Fruit fly (Drosophila melanogaster): ENCODE data around the gene CG31820.

CG31820 gene

dm6 chr2L:16006179-16006578 lies at the start of gene CG31820:
CG31820 (minus strand) TSS chr2L:16006279.
- TF ChIP-seq ttk (optimal IDR thresholded peaks at IDR 0.05) (no peak), psq (optimal IDR thresholded peaks at IDR 0.05) (no peak), insv (optimal IDR thresholded peaks at IDR 0.05) (no peak), h (optimal IDR thresholded peaks at IDR 0.05) (no peak), Sin3A (optimal IDR thresholded peaks at IDR 0.05) (no peak), Myc (optimal IDR thresholded peaks at IDR 0.05) (no peak)

dm6 chr2L:16049647-16050046 lies 43.6 kb upstream of the CG31820 start, which contains the start of gene beat-Ia:
beat-Ia (plus strand) TSS chr2L:16049965.
- TF ChIP-seq Sin3A (optimal IDR thresholded peaks at IDR 0.05) (no peak), insv (optimal IDR thresholded peaks at IDR 0.05) (no peak), psq (optimal IDR thresholded peaks at IDR 0.05) (no peak), ttk (optimal IDR thresholded peaks at IDR 0.05) (no peak), h (optimal IDR thresholded peaks at IDR 0.05) (no peak), Myc (optimal IDR thresholded peaks at IDR 0.05) (no peak)

DNA sequence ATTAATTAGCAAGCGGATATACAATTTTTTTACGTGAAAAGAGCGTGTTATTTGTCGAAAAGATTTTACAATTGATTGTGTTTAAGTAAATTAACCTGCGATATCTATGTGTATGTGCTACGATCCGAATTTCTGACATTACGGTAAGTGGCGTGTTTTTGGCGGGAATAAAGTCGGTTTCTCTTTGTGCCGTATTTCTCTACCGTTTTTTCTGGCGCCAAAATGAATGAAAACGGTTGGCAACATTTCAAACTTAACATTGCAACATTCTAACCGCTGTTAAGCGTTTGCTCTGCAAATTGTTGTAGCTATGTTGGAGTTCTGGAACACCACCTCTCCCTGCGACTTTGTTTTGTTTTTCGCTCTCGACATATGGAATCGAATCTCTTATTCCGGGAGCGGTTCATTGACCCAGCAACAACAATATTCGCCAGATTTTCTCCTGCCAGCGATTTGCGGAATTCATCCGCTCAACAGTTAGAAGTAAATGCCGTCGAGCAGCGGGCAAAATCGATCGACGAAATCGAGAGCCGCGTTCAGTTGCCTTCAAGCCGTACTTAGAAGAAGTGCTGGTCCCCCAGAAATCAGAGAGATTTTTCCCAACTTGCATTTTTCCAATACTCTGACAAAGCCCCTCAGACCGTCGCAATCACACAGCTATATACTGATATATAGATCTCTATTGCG lies 36.4 kb upstream of the CG31820 start:
- TF ChIP-seq insv (optimal IDR thresholded peaks at IDR 0.05) (no peak), Sin3A (optimal IDR thresholded peaks at IDR 0.05) (no peak), ttk (optimal IDR thresholded peaks at IDR 0.05) (no peak), Myc (optimal IDR thresholded peaks at IDR 0.05) (no peak), psq (optimal IDR thresholded peaks at IDR 0.05) (no peak), h (optimal IDR thresholded peaks at IDR 0.05) (no peak)

dm6 chr2L:16041727-16042126 lies 35.6 kb upstream of the CG31820 start, which contains the start of the genes BicC and CG45084:
BicC (plus strand) TSS chr2L:16042047.
CG45084 (plus strand) TSS chr2L:16042047.
- TF ChIP-seq ttk (optimal IDR thresholded peaks at IDR 0.05) (no peak), h (optimal IDR thresholded peaks at IDR 0.05) (no peak), Sin3A (optimal IDR thresholded peaks at IDR 0.05) (no peak), Myc (optimal IDR thresholded peaks at IDR 0.05) (no peak), insv (optimal IDR thresholded peaks at IDR 0.05) (no peak), psq (optimal IDR thresholded peaks at IDR 0.05) (no peak)

- no peak for TF ChIP-seq ttk (optimal IDR thresholded peaks at IDR 0.05)
- TF ChIP-seq insv (optimal IDR thresholded peaks at IDR 0.05): no peak
- TF ChIP-seq Myc (optimal IDR thresholded peaks at IDR 0.05): no peak
- no peak for TF ChIP-seq Sin3A (optimal IDR thresholded peaks at IDR 0.05)
- TF ChIP-seq psq (optimal IDR thresholded peaks at IDR 0.05): no peak
- no peak for TF ChIP-seq h (optimal IDR thresholded peaks at IDR 0.05)
Observed at dm6 chr2L:16040255-16040654, 34.2 kb upstream of the CG31820 start.

- no peak for TF ChIP-seq ttk (optimal IDR thresholded peaks at IDR 0.05)
- TF ChIP-seq insv (optimal IDR thresholded peaks at IDR 0.05): no peak
- TF ChIP-seq psq (optimal IDR thresholded peaks at IDR 0.05): no peak
- TF ChIP-seq h (optimal IDR thresholded peaks at IDR 0.05): no peak
- TF ChIP-seq Sin3A (optimal IDR thresholded peaks at IDR 0.05): no peak
- TF ChIP-seq Myc (optimal IDR thresholded peaks at IDR 0.05): no peak
Observed at dm6 chr2L:16026693-16027092, 20.6 kb upstream of the CG31820 start.

DNA sequence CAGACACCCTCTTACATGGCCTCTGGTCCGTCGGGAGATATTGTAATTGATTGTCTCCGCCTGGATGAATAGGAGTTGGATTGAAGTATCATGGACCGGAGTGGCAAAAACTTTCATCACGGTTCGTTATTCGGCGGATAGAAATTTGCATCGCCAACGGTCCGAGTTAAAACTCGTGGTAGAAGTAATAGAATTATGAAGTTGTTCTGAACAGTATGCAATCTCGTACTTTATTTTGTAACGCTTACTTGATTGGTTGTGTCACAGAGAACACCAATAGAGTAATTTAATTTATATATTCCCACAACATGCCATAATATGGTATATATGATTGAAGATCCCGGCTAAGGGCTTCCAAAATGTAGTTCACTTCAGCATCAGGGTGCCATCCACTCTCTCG lies 2.1 kb downstream of the CG31820 start, which contains the start of the genes CG13245 and CG43816:
Gene CG13245 (plus strand): TSS at position 301 of the 400 bp plus-strand sequence.
Gene CG43816 (plus strand): TSS at position 301 of the 400 bp plus-strand sequence.
- no peak for TF ChIP-seq psq (optimal IDR thresholded peaks at IDR 0.05)
- TF ChIP-seq h (optimal IDR thresholded peaks at IDR 0.05): no peak
- no peak for TF ChIP-seq insv (optimal IDR thresholded peaks at IDR 0.05)
- no peak for TF ChIP-seq ttk (optimal IDR thresholded peaks at IDR 0.05)
- no peak for TF ChIP-seq Sin3A (optimal IDR thresholded peaks at IDR 0.05)
- TF ChIP-seq Myc (optimal IDR thresholded peaks at IDR 0.05): no peak

dm6 chr2L:16003541-16003940 lies 2.5 kb downstream of the CG31820 start, which contains the start of gene CG34167:
CG34167 (minus strand) TSS chr2L:16003641.
- no peak for TF ChIP-seq h (optimal IDR thresholded peaks at IDR 0.05)
- no peak for TF ChIP-seq psq (optimal IDR thresholded peaks at IDR 0.05)
- TF ChIP-seq Myc (optimal IDR thresholded peaks at IDR 0.05): no peak

dm6 chr2L:16000199-16000598 lies 5.9 kb downstream of the CG31820 start, which contains the start of gene beat-Ic:
beat-Ic (plus strand) TSS chr2L:16000291.
- no peak for TF ChIP-seq ttk (optimal IDR thresholded peaks at IDR 0.05)
- TF ChIP-seq insv (optimal IDR thresholded peaks at IDR 0.05): no peak
- TF ChIP-seq Myc (optimal IDR thresholded peaks at IDR 0.05): no peak
- no peak for TF ChIP-seq psq (optimal IDR thresholded peaks at IDR 0.05)
- no peak for TF ChIP-seq Sin3A (optimal IDR thresholded peaks at IDR 0.05)
- no peak for TF ChIP-seq h (optimal IDR thresholded peaks at IDR 0.05)

DNA sequence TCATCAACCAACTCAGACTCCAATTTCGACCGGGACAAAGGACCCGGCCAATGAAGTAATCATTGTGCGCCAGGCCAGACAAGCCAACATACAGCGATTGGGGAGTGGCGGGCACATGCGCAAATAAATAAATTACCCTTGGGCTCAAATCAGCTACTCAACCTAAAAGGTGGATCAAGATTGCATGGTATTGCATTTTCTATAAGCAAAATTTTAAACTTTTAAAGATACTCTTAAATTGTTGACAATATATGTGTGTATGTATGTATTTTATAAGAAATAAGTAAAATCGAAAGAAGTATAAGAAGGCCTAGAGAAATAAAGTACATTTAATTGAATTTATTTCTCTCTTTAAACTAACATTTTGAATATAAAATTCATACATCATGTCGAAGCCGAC lies 26.9 kb downstream of the CG31820 start, which contains the start of gene CG10839:
Gene CG10839 (plus strand): TSS at position 301 of the 400 bp plus-strand sequence.
- TF ChIP-seq ttk (optimal IDR thresholded peaks at IDR 0.05) (no peak), Sin3A (optimal IDR thresholded peaks at IDR 0.05) (no peak), insv (optimal IDR thresholded peaks at IDR 0.05) (no peak), h (optimal IDR thresholded peaks at IDR 0.05) (no peak), psq (optimal IDR thresholded peaks at IDR 0.05) (no peak), Myc (optimal IDR thresholded peaks at IDR 0.05) (no peak)

DNA sequence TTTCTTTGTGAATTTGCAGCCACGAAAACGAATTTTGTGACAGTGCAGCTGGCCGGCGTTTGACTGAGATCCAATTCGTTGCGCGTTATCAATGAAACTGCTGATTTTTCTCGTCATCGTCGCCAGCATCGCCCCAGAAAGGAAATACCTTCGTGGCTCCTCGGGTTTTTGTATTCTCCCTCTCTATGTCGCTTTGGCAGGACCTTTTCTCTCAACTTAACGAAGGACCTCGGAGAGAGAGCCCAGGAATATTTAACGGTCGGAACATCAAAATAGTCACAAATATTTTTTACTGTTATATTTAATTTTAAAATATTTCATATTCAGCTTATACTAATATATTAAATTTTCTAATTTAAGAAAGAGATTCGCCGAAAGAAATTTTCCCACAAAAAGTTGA lies 43.7 kb downstream of the CG31820 start, which contains the start of gene beat-Ib:
Gene beat-Ib (minus strand): TSS at position 101 of the 400 bp plus-strand sequence.
- TF ChIP-seq insv (optimal IDR thresholded peaks at IDR 0.05): no peak
- TF ChIP-seq ttk (optimal IDR thresholded peaks at IDR 0.05): no peak
- no peak for TF ChIP-seq h (optimal IDR thresholded peaks at IDR 0.05)
- TF ChIP-seq Sin3A (optimal IDR thresholded peaks at IDR 0.05): no peak
- TF ChIP-seq Myc (optimal IDR thresholded peaks at IDR 0.05): no peak

- TF ChIP-seq insv (optimal IDR thresholded peaks at IDR 0.05) (no peak), Sin3A (optimal IDR thresholded peaks at IDR 0.05) (no peak), psq (optimal IDR thresholded peaks at IDR 0.05) (no peak), ttk (optimal IDR thresholded peaks at IDR 0.05) (no peak), Myc (optimal IDR thresholded peaks at IDR 0.05) (no peak), h (optimal IDR thresholded peaks at IDR 0.05) (no peak)
Observed at dm6 chr2L:15957558-15957957, 48.5 kb downstream of the CG31820 start, which contains the start of gene CG18063. CG18063 (plus strand) TSS chr2L:15957858.

Data from Kc167 (cell line).